Fruit fly (Drosophila melanogaster) whole organism, embryonic: ENCODE data around the gene CG46317.

Experiments used
- CG10274 ChIP-seq: fragments of 200-800 bp; sonication (Bioruptor generic); optimal IDR thresholded peaks from 3 replicates; lab custom pipeline; 2017; ENCODE audit warnings: missing biosample characterization, mild to moderate bottlenecking, missing genetic modification characterization
- CG12942 ChIP-seq: fragments of 200-800 bp; sonication (Bioruptor generic); optimal IDR thresholded peaks from 3 replicates; lab custom pipeline; 2016; ENCODE audit warnings: missing biosample characterization, missing genetic modification characterization
- CG14860 ChIP-seq: fragments of 200-800 bp; sonication (Bioruptor generic); IDR thresholded peaks from 3 replicates; pipeline ENCODE4 v1.3.6; 2022; ENCODE audit warnings: missing biosample characterization, missing genetic modification characterization; ENCODE audit not compliant: partially characterized antibody
- CG8290 ChIP-seq, 3 experiments: fragments of 200-800 bp; sonication (Bioruptor generic); optimal IDR thresholded peaks; 2 replicates each; lab custom pipeline; 2016 to 2019; ENCODE audit warnings: missing biosample characterization in 3 of 3, missing genetic modification characterization in 3 of 3, mild to moderate bottlenecking in 2 of 3, moderate library complexity in 1 of 3
- Lpt ChIP-seq: fragments of >200 bp; optimal IDR thresholded peaks from 2 replicates; lab custom pipeline; 2018; ENCODE audit warnings: missing biosample characterization, missing genetic modification characterization
- dysf ChIP-seq: fragments of 200-800 bp; sonication (Bioruptor generic); IDR thresholded peaks from 3 replicates; pipeline ENCODE4 v1.3.6; 2022; ENCODE audit warnings: missing biosample characterization, missing genetic modification characterization
- ems ChIP-seq: fragments of 200-800 bp; sonication (Bioruptor generic); optimal IDR thresholded peaks from 3 replicates; lab custom pipeline; 2016; ENCODE audit warnings: missing biosample characterization, missing genetic modification characterization
- her ChIP-seq: fragments of 200-800 bp; sonication (Bioruptor generic); optimal IDR thresholded peaks from 2 replicates; lab custom pipeline; 2016; ENCODE audit warnings: missing biosample characterization, missing genetic modification characterization
- jing ChIP-seq: fragments of 200-800 bp; sonication (Bioruptor generic); optimal IDR thresholded peaks from 2 replicates; lab custom pipeline; 2018; ENCODE audit warnings: missing biosample characterization, mild to moderate bottlenecking, missing genetic modification characterization
- trem ChIP-seq: fragments of 200-800 bp; optimal IDR thresholded peaks from 3 replicates; lab custom pipeline; 2019; ENCODE audit warnings: missing biosample characterization, mild to moderate bottlenecking, missing genetic modification characterization, moderate library complexity

Gene CG46317

DNA sequence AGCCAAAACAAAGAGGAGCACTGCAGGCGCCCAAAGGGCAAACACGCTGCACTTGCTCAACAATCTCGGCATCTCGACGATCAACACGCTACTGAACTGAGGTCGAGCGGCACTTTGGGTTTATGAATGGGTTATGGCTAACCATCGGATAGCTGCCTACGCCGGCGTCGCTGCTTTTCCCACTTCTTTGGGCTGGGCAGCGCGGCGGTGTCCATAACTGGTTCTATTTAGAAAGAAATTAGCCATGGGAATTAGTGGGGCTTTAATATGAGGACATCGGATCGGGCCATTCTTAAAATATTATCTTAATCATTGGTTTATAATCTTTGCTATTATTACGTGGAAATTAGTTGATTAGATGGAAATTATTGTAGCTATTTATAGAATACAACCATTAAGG, 28.3 kb downstream of the CG46317 start, which contains the start of gene CG9400:
TSS of gene CG9400 (minus strand) at position 101 of the 400 bp plus-strand sequence.
- TF ChIP-seq Lpt (GFP tag; lab: Kevin White, UChicago) (no peak), ems (GFP tag; lab: Kevin White, UChicago) (no peak), trem (tag; lab: Kevin White, UChicago) (no peak), CG8290 (GFP tag; optimal IDR thresholded peaks at IDR 0.05; lab: Kevin White, UChicago) (no peak), CG8290 (tag; optimal IDR thresholded peaks at IDR 0.05; lab: Kevin White, UChicago) (no peak), CG10274 (GFP tag; lab: Kevin White, UChicago) (no peak), dysf (GFP tag; lab: Robert Waterston, UW) (no peak), CG12942 (GFP tag; lab: Kevin White, UChicago) (no peak), her (no peak), jing (GFP tag; lab: Kevin White, UChicago) (no peak), CG14860 (GFP tag; lab: Robert Waterston, UW) (no peak)
